Fruit fly (Drosophila melanogaster) whole organism, embryonic: ENCODE results near the gene CG2104.

Experiments used
- BtbVII ChIP-seq: fragments of 200-800 bp; sonication (Bioruptor generic); optimal IDR thresholded peaks from 3 replicates; lab custom pipeline; 2017; ENCODE audit warnings: missing biosample characterization, mild to moderate bottlenecking, missing genetic modification characterization
- CG11560 ChIP-seq: fragments of 200-800 bp; sonication (Bioruptor generic); IDR thresholded peaks from 3 replicates; pipeline ENCODE4 v1.3.6; 2022; ENCODE audit warnings: missing biosample characterization, missing genetic modification characterization
- CG11696 ChIP-seq: fragments of 200-800 bp; sonication (Bioruptor generic); IDR thresholded peaks from 2 replicates; pipeline ENCODE4 v1.3.6; 2022; ENCODE audit warnings: missing biosample characterization, missing genetic modification characterization
- CG12236 ChIP-seq: fragments of 200-800 bp; sonication (Bioruptor generic); optimal IDR thresholded peaks from 2 replicates; lab custom pipeline; 2016; ENCODE audit warnings: missing biosample characterization, missing genetic modification characterization
- CG12391 ChIP-seq: fragments of 200-800 bp; sonication (Bioruptor generic); optimal IDR thresholded peaks from 3 replicates; lab custom pipeline; 2018; ENCODE audit warnings: missing biosample characterization, mild to moderate bottlenecking, missing genetic modification characterization, moderate library complexity
- CG12942 ChIP-seq: fragments of 200-800 bp; sonication (Bioruptor generic); optimal IDR thresholded peaks from 3 replicates; lab custom pipeline; 2016; ENCODE audit warnings: missing biosample characterization, missing genetic modification characterization
- CG17359 ChIP-seq: fragments of 200-800 bp; sonication (Bioruptor generic); optimal IDR thresholded peaks from 3 replicates; lab custom pipeline; 2018; ENCODE audit warnings: missing biosample characterization, mild to moderate bottlenecking, missing genetic modification characterization, moderate library complexity
- CG17361 ChIP-seq: fragments of 200-800 bp; sonication (Bioruptor generic); IDR thresholded peaks from 3 replicates; pipeline ENCODE4 v1.3.6; 2022; ENCODE audit warnings: missing biosample characterization, missing genetic modification characterization
- CG18011 ChIP-seq: fragments of 200-800 bp; sonication (Bioruptor generic); optimal IDR thresholded peaks from 2 replicates; lab custom pipeline; 2017; ENCODE audit warnings: missing biosample characterization, missing genetic modification characterization, mild to moderate bottlenecking, moderate library complexity, missing genotype
- CG18599 ChIP-seq: fragments of 200-800 bp; sonication (Bioruptor generic); optimal IDR thresholded peaks from 3 replicates; lab custom pipeline; 2017; ENCODE audit warnings: missing biosample characterization, missing genetic modification characterization, mild to moderate bottlenecking, moderate library complexity, missing genetic modification reagents
- CG2120 ChIP-seq: fragments of 200-800 bp; sonication (Bioruptor generic); optimal IDR thresholded peaks from 3 replicates; lab custom pipeline; 2016; ENCODE audit warnings: missing biosample characterization, missing genetic modification characterization
- CG2712 ChIP-seq: fragments of 200-800 bp; optimal IDR thresholded peaks from 3 replicates; lab custom pipeline; 2019; ENCODE audit warnings: missing biosample characterization, mild to moderate bottlenecking, missing genetic modification characterization, moderate library complexity
- CG33557 ChIP-seq: fragments of 200-800 bp; sonication (Bioruptor generic); optimal IDR thresholded peaks from 2 replicates; lab custom pipeline; 2019; ENCODE audit warnings: missing biosample characterization, mild to moderate bottlenecking, missing genetic modification characterization, moderate library complexity
- CG34224 ChIP-seq: fragments of 200-800 bp; sonication (Bioruptor generic); IDR thresholded peaks from 3 replicates; pipeline ENCODE4 v1.3.6; 2022; ENCODE audit warnings: missing biosample characterization, missing genetic modification characterization; ENCODE audit not compliant: partially characterized antibody
- CG4854 ChIP-seq: fragments of 200-800 bp; sonication (Bioruptor generic); optimal IDR thresholded peaks from 2 replicates; lab custom pipeline; 2016; ENCODE audit warnings: missing biosample characterization, missing genetic modification characterization, inconsistent platforms
- CG5245 ChIP-seq: fragments of 200-800 bp; sonication (Bioruptor generic); optimal IDR thresholded peaks from 3 replicates; lab custom pipeline; 2016; ENCODE audit warnings: missing biosample characterization, missing genetic modification characterization
- CG6654 ChIP-seq: fragments of 200-800 bp; sonication (Bioruptor generic); optimal IDR thresholded peaks from 2 replicates; lab custom pipeline; 2017; ENCODE audit warnings: missing biosample characterization, mild to moderate bottlenecking, missing genetic modification characterization
- CG6689 ChIP-seq: fragments of 200-800 bp; sonication (Bioruptor generic); IDR thresholded peaks from 2 replicates; pipeline ENCODE4 v1.3.6; 2022; ENCODE audit warnings: missing biosample characterization, missing genetic modification characterization
- CG6854 ChIP-seq: fragments of 200-800 bp; sonication (Bioruptor generic); optimal IDR thresholded peaks from 3 replicates; lab custom pipeline; 2017; ENCODE audit warnings: missing biosample characterization, mild to moderate bottlenecking, missing genetic modification characterization
- CG7372 ChIP-seq: fragments of 200-800 bp; sonication (Bioruptor generic); IDR thresholded peaks from 2 replicates; pipeline ENCODE4 v1.3.6; 2022; ENCODE audit warnings: missing biosample characterization, missing genetic modification characterization
- CG7839 ChIP-seq: fragments of 200-800 bp; sonication (Bioruptor generic); optimal IDR thresholded peaks from 3 replicates; lab custom pipeline; 2018; ENCODE audit warnings: missing biosample characterization, mild to moderate bottlenecking, missing genetic modification characterization, moderate library complexity
- D ChIP-seq, 2 experiments: fragments of 200-800 bp in 1 of 2; fragments of >200 bp in 1 of 2; sonication (Bioruptor generic) in 1 of 2; optimal IDR thresholded peaks; 2 replicates in 1 of 2; 3 replicates in 1 of 2; lab custom pipeline; 2017; ENCODE audit warnings: mild to moderate bottlenecking in 1 of 2, missing biosample characterization in 1 of 2, missing genetic modification characterization in 1 of 2, missing genetic modification reagents in 1 of 2
- Dad ChIP-seq: fragments of 200-800 bp; sonication (Bioruptor generic); optimal IDR thresholded peaks from 3 replicates; lab custom pipeline; 2016; ENCODE audit warnings: missing biosample characterization, missing genetic modification characterization
- Dbx ChIP-seq: fragments of 200-800 bp; sonication (Bioruptor generic); IDR thresholded peaks from 3 replicates; pipeline ENCODE4 v1.3.6; 2022; ENCODE audit warnings: missing biosample characterization, missing genetic modification characterization
- ERR ChIP-seq: fragments of 200-800 bp; sonication (Bioruptor generic); optimal IDR thresholded peaks from 2 replicates; lab custom pipeline; 2016; ENCODE audit warnings: missing biosample characterization, missing genetic modification characterization
- Eip74EF ChIP-seq, 2 experiments: fragments of 200-800 bp in 1 of 2; fragments of >200 bp in 1 of 2; sonication (Bioruptor generic) in 1 of 2; optimal IDR thresholded peaks; 2 replicates each; lab custom pipeline; 2017 to 2019; ENCODE audit warnings: missing biosample characterization in 2 of 2, missing genetic modification characterization in 2 of 2, mild to moderate bottlenecking in 1 of 2, moderate library complexity in 1 of 2
- Fer3 ChIP-seq: fragments of 200-800 bp; sonication (Bioruptor generic); optimal IDR thresholded peaks from 2 replicates; lab custom pipeline; 2018; ENCODE audit warnings: missing biosample characterization, mild to moderate bottlenecking, missing genetic modification characterization, moderate library complexity
- Gsc ChIP-seq: fragments of 200-800 bp; sonication (Bioruptor generic); IDR thresholded peaks from 2 replicates; pipeline ENCODE4 v1.3.6; 2022; ENCODE audit warnings: missing biosample characterization, missing genetic modification characterization
- H2.0 ChIP-seq: fragments of 200-800 bp; sonication (Bioruptor generic); IDR thresholded peaks from 2 replicates; pipeline ENCODE4 v1.3.6; 2022; ENCODE audit warnings: missing biosample characterization, missing genetic modification characterization
- HLHmδ ChIP-seq: fragments of 200-800 bp; sonication (Bioruptor generic); optimal IDR thresholded peaks from 2 replicates; lab custom pipeline; 2018; ENCODE audit warnings: missing biosample characterization, mild to moderate bottlenecking, missing genetic modification characterization, moderate library complexity
- Hey ChIP-seq: fragments of 200-800 bp; sonication (Bioruptor generic); optimal IDR thresholded peaks from 3 replicates; lab custom pipeline; 2018; ENCODE audit warnings: missing biosample characterization, mild to moderate bottlenecking, missing genetic modification characterization
- MBD-R2 ChIP-seq: fragments of 200-800 bp; sonication (Bioruptor generic); IDR thresholded peaks from 2 replicates; pipeline ENCODE4 v1.3.6; 2022; ENCODE audit warnings: missing biosample characterization, missing genetic modification characterization
- MTF-1 ChIP-seq: fragments of 200-800 bp; sonication (Bioruptor generic); optimal IDR thresholded peaks from 2 replicates; lab custom pipeline; 2018; ENCODE audit warnings: missing biosample characterization, mild to moderate bottlenecking, missing genetic modification characterization, borderline replicate concordance
- Mad ChIP-seq: fragments of 200-800 bp; sonication (Bioruptor generic); optimal IDR thresholded peaks from 2 replicates; lab custom pipeline; 2016; ENCODE audit warnings: missing biosample characterization, missing genetic modification characterization
- Myb ChIP-seq: fragments of 200-800 bp; sonication (Bioruptor generic); optimal IDR thresholded peaks from 2 replicates; lab custom pipeline; 2016; ENCODE audit warnings: missing biosample characterization, missing genetic modification characterization
- Optix ChIP-seq: fragments of 200-800 bp; sonication (Bioruptor generic); IDR thresholded peaks from 3 replicates; pipeline ENCODE4 v1.3.6; 2022; ENCODE audit warnings: missing biosample characterization, missing genetic modification characterization
- Rfx ChIP-seq: fragments of 200-800 bp; sonication (Bioruptor generic); IDR thresholded peaks from 2 replicates; pipeline ENCODE4 v1.3.6; 2022; ENCODE audit warnings: missing biosample characterization, missing genetic modification characterization
- Ssrp ChIP-seq: fragments of 200-800 bp; sonication (Bioruptor generic); optimal IDR thresholded peaks from 2 replicates; lab custom pipeline; 2018; ENCODE audit warnings: missing biosample characterization, mild to moderate bottlenecking, missing genetic modification characterization, moderate library complexity
- Taf1 ChIP-seq: fragments of 200-800 bp; sonication (Bioruptor generic); IDR thresholded peaks from 2 replicates; pipeline ENCODE4 v1.3.6; 2022; ENCODE audit warnings: missing biosample characterization, missing genetic modification characterization
- Tbp ChIP-seq: fragments of >200 bp; optimal IDR thresholded peaks from 2 replicates; lab custom pipeline; 2018; ENCODE audit warnings: missing biosample characterization, missing genetic modification characterization
- Usf ChIP-seq: fragments of 200-800 bp; sonication (Bioruptor generic); optimal IDR thresholded peaks from 2 replicates; lab custom pipeline; 2017; ENCODE audit warnings: missing genotype, missing biosample characterization, missing genetic modification characterization
- abd-A ChIP-seq: fragments of 200-800 bp; sonication (Bioruptor generic); optimal IDR thresholded peaks from 3 replicates; lab custom pipeline; 2019; ENCODE audit warnings: missing biosample characterization, mild to moderate bottlenecking, missing genetic modification characterization, moderate library complexity
- btn ChIP-seq: fragments of 200-800 bp; sonication (Bioruptor generic); optimal IDR thresholded peaks from 2 replicates; lab custom pipeline; 2016; ENCODE audit warnings: missing biosample characterization, missing genetic modification characterization
- en ChIP-seq: fragments of 200-800 bp; sonication (Bioruptor generic); optimal IDR thresholded peaks from 2 replicates; lab custom pipeline; 2016; ENCODE audit warnings: missing biosample characterization, missing genetic modification characterization
- h ChIP-seq: fragments of >200 bp; optimal IDR thresholded peaks from 2 replicates; lab custom pipeline; 2017
- pita ChIP-seq: fragments of 200-800 bp; sonication (Bioruptor generic); optimal IDR thresholded peaks from 2 replicates; lab custom pipeline; 2017; ENCODE audit warnings: missing biosample characterization, mild to moderate bottlenecking, missing genetic modification characterization
- ro ChIP-seq: fragments of 200-800 bp; sonication (Bioruptor generic); IDR thresholded peaks from 2 replicates; pipeline ENCODE4 v1.3.6; 2022; ENCODE audit warnings: missing biosample characterization, missing genetic modification characterization
- sens ChIP-seq: fragments of 200-800 bp; sonication (Bioruptor generic); peaks from one replicate; lab custom pipeline; 2016; ENCODE audit warnings: missing biosample characterization, missing genetic modification characterization
- sens-2 ChIP-seq: fragments of 200-800 bp; sonication (Bioruptor generic); IDR thresholded peaks from 2 replicates; pipeline ENCODE4 v1.3.6; 2022; ENCODE audit warnings: missing biosample characterization, missing genetic modification characterization
- tgo ChIP-seq: fragments of 200-800 bp; sonication (Bioruptor generic); IDR thresholded peaks from 3 replicates; pipeline ENCODE4 v1.3.6; 2022; ENCODE audit warnings: missing biosample characterization, missing genetic modification characterization
- trem ChIP-seq: fragments of 200-800 bp; optimal IDR thresholded peaks from 3 replicates; lab custom pipeline; 2019; ENCODE audit warnings: missing biosample characterization, mild to moderate bottlenecking, missing genetic modification characterization, moderate library complexity
- unc-4 ChIP-seq: fragments of 200-800 bp; sonication (Bioruptor generic); IDR thresholded peaks from 2 replicates; pipeline ENCODE4 v1.3.6; 2022; ENCODE audit warnings: missing biosample characterization, missing genetic modification characterization; ENCODE audit not compliant: partially characterized antibody

The CG2104 gene

dm6 chr3R:5659829-5660197 is 33.3 kb downstream of the CG2104 start, which contains the start of gene CG2182 (continued):
- TF ChIP-seq Taf1 (GFP tag; lab: Robert Waterston, UW) (no peak), CG12942 (no peak), MBD-R2 (GFP tag; lab: Robert Waterston, UW) (0 out of 2 replicates have a peak, but pooled peaks have one; percentile 10), unc-4 (GFP tag; lab: Robert Waterston, UW) (peak; percentile 9), MTF-1 (GFP tag; lab: Kevin White, UChicago) (no peak), CG17361 (GFP tag; lab: Robert Waterston, UW) (no peak), CG2712 (tag; lab: Kevin White, UChicago) (no peak), CG18599 (GFP tag; lab: Kevin White, UChicago) (peak; percentile 18), Myb (GFP tag; lab: Kevin White, UChicago) (peak; percentile 28), Fer3 (tag; lab: Kevin White, UChicago) (no peak), tgo (GFP tag; lab: Robert Waterston, UW) (no peak), Eip74EF (GFP tag; optimal IDR thresholded peaks at IDR 0.05; lab: Kevin White, UChicago) (no peak), Dad (peak; percentile 0), D (optimal IDR thresholded peaks at IDR 0.05; lab: Kevin White, UChicago) (no peak), D (GFP tag; optimal IDR thresholded peaks at IDR 0.05; lab: Kevin White, UChicago) (no peak), h (no peak), HLHmδ (GFP tag; lab: Kevin White, UChicago) (no peak), Gsc (GFP tag; lab: Robert Waterston, UW) (no peak), CG34224 (GFP tag; lab: Robert Waterston, UW) (peak; percentile 9), ro (GFP tag; lab: Robert Waterston, UW) (no peak), Dbx (GFP tag; lab: Robert Waterston, UW) (no peak), sens-2 (GFP tag; lab: Robert Waterston, UW) (no peak), Hey (tag; lab: Kevin White, UChicago) (no peak), CG18011 (no peak), abd-A (tag; lab: Kevin White, UChicago) (no peak), CG6654 (GFP tag; lab: Kevin White, UChicago) (no peak), en (GFP tag; lab: Kevin White, UChicago) (no peak), CG4854 (GFP tag; lab: Kevin White, UChicago) (no peak), Tbp (GFP tag; lab: Kevin White, UChicago) (no peak), CG11696 (GFP tag; lab: Robert Waterston, UW) (no peak), CG5245 (GFP tag; lab: Kevin White, UChicago) (no peak), Usf (GFP tag; lab: Kevin White, UChicago) (no peak), Mad (GFP tag; lab: Kevin White, UChicago) (no peak), CG7372 (GFP tag; lab: Robert Waterston, UW) (no peak), Rfx (GFP tag; lab: Robert Waterston, UW) (peak; percentile 52), trem (tag; lab: Kevin White, UChicago) (peak; percentile 33), CG12391 (no peak), CG6689 (0 out of 2 replicates have a peak, but pooled peaks have one; percentile 5), ERR (GFP tag; lab: Kevin White, UChicago) (no peak), Ssrp (tag; lab: Kevin White, UChicago) (no peak), CG33557 (GFP tag; lab: Kevin White, UChicago) (peak; percentile 17), btn (GFP tag; lab: Kevin White, UChicago) (no peak), sens (GFP tag; lab: Kevin White, UChicago) (no peak), pita (GFP tag; lab: Kevin White, UChicago) (no peak), CG11560 (tag; lab: Robert Waterston, UW) (no peak), Optix (GFP tag; lab: Robert Waterston, UW) (no peak), CG12236 (GFP tag; lab: Kevin White, UChicago) (no peak), CG7839 (tag; lab: Kevin White, UChicago) (no peak), BtbVII (GFP tag; lab: Kevin White, UChicago) (no peak), CG2120 (GFP tag; lab: Kevin White, UChicago) (peak; percentile 31), H2.0 (GFP tag; lab: Robert Waterston, UW) (no peak), CG17359 (no peak), CG6854 (GFP tag; lab: Kevin White, UChicago) (no peak)
